Worm (Caenorhabditis elegans) whole organism, late embryonic: ENCODE data around the gene cpg-8.
A peak's percentile ranks its signal among the peaks of the same experiment; 100 is the strongest.

ENCODE experiments used
- C08G9.2 ChIP-seq: sonication (generic microtip); optimal IDR thresholded peaks from 2 replicates; lab custom pipeline; 2016; ENCODE audit warnings: mild to moderate bottlenecking, missing genetic modification characterization, moderate library complexity, missing compliant biosample characterization
- C38D4.7 ChIP-seq: fragments of 200-800 bp; sonication (Bioruptor generic); optimal IDR thresholded peaks from 2 replicates; lab custom pipeline; 2018; ENCODE audit warnings: mild to moderate bottlenecking, missing genetic modification characterization, moderate library complexity, missing compliant biosample characterization
- K02D7.2 ChIP-seq: sonication (generic microtip); optimal IDR thresholded peaks from 2 replicates; lab custom pipeline; 2017; ENCODE audit warnings: mild to moderate bottlenecking, missing genetic modification characterization, missing compliant biosample characterization
- ama-1 ChIP-seq: fragments of 150-350 bp; optimal IDR thresholded peaks from 2 replicates; lab custom pipeline; 2014
- ceh-22 ChIP-seq: sonication (generic microtip); optimal IDR thresholded peaks from 2 replicates; lab custom pipeline; 2017; ENCODE audit warnings: missing biosample characterization, missing genetic modification characterization
- ceh-31 ChIP-seq: sonication (generic microtip); optimal IDR thresholded peaks from 2 replicates; lab custom pipeline; 2016; ENCODE audit warnings: missing genetic modification characterization, missing compliant biosample characterization
- ceh-45 ChIP-seq: fragments of 200-800 bp; sonication (Bioruptor generic); IDR thresholded peaks from 2 replicates; pipeline ENCODE4 v1.3.6; 2022; ENCODE audit warnings: missing genetic modification reagents, missing genetic modification characterization, missing compliant biosample characterization
- ceh-48 ChIP-seq: sonication (generic microtip); optimal IDR thresholded peaks from 2 replicates; lab custom pipeline; 2016; ENCODE audit warnings: missing genetic modification characterization, inconsistent platforms, missing compliant biosample characterization
- ceh-9 ChIP-seq: sonication (generic microtip); optimal IDR thresholded peaks from 2 replicates; lab custom pipeline; 2016; ENCODE audit warnings: mild to moderate bottlenecking, missing genetic modification characterization, inconsistent platforms, missing compliant biosample characterization
- dmd-4 ChIP-seq: sonication (generic microtip); optimal IDR thresholded peaks from 2 replicates; lab custom pipeline; 2016; ENCODE audit warnings: borderline replicate concordance, missing genetic modification characterization, missing compliant biosample characterization
- dve-1 ChIP-seq: sonication (generic microtip); optimal IDR thresholded peaks from 2 replicates; lab custom pipeline; 2017; ENCODE audit warnings: antibody characterized with exemption, mild to moderate bottlenecking, missing genetic modification characterization, missing compliant biosample characterization
- elt-2 ChIP-seq: sonication (generic microtip); optimal IDR thresholded peaks from 2 replicates; lab custom pipeline; 2016; ENCODE audit warnings: missing genetic modification reagents, missing genetic modification characterization, missing compliant biosample characterization
- ets-4 ChIP-seq: sonication (generic microtip); optimal IDR thresholded peaks from 2 replicates; lab custom pipeline; 2016; ENCODE audit warnings: missing genetic modification characterization, missing compliant biosample characterization
- eyg-1 ChIP-seq: sonication (generic microtip); optimal IDR thresholded peaks from 2 replicates; lab custom pipeline; 2016; ENCODE audit warnings: missing genotype, missing genetic modification characterization, missing compliant biosample characterization
- fax-1 ChIP-seq: sonication (generic microtip); optimal IDR thresholded peaks from 2 replicates; lab custom pipeline; 2016; ENCODE audit warnings: missing genotype, missing genetic modification characterization, missing compliant biosample characterization
- gmeb-2 ChIP-seq: sonication (generic microtip); optimal IDR thresholded peaks from 2 replicates; lab custom pipeline; 2016; ENCODE audit warnings: missing genetic modification characterization, inconsistent platforms, missing compliant biosample characterization
- hlh-30 ChIP-seq: sonication (generic microtip); optimal IDR thresholded peaks from 2 replicates; lab custom pipeline; 2017; ENCODE audit warnings: antibody characterized with exemption, missing genetic modification characterization, missing compliant biosample characterization; ENCODE audit not compliant: insufficient read depth
- lim-6 ChIP-seq: sonication (generic microtip); optimal IDR thresholded peaks from 2 replicates; lab custom pipeline; 2016; ENCODE audit warnings: missing genetic modification characterization, missing compliant biosample characterization
- lin-11 ChIP-seq: fragments of 200-800 bp; sonication (Bioruptor generic); optimal IDR thresholded peaks from 2 replicates; lab custom pipeline; 2018; ENCODE audit warnings: mild to moderate bottlenecking, missing genetic modification characterization, missing compliant biosample characterization
- madf-2 ChIP-seq: sonication (generic microtip); optimal IDR thresholded peaks from 2 replicates; lab custom pipeline; 2017; ENCODE audit warnings: missing genetic modification characterization, missing compliant biosample characterization
- nfya-1 ChIP-seq: sonication (generic microtip); optimal IDR thresholded peaks from 2 replicates; lab custom pipeline; 2017; ENCODE audit warnings: missing genetic modification characterization, mild to moderate bottlenecking, missing compliant biosample characterization, antibody characterized with exemption, moderate library complexity
- nhr-11 ChIP-seq: fragments of 150-350 bp; optimal IDR thresholded peaks from 2 replicates; lab custom pipeline; 2014; ENCODE audit warnings: missing biosample characterization, missing genetic modification characterization
- nhr-232 ChIP-seq: sonication (generic microtip); optimal IDR thresholded peaks from 2 replicates; lab custom pipeline; 2016; ENCODE audit warnings: missing genetic modification characterization, missing compliant biosample characterization
- npax-4 ChIP-seq: sonication (generic microtip); optimal IDR thresholded peaks from 2 replicates; lab custom pipeline; 2016; ENCODE audit warnings: missing genetic modification characterization, missing compliant biosample characterization
- pat-9 ChIP-seq: fragments of 200-800 bp; sonication (Bioruptor generic); optimal IDR thresholded peaks from 2 replicates; lab custom pipeline; 2018; ENCODE audit warnings: mild to moderate bottlenecking, missing genetic modification characterization, moderate library complexity, missing compliant biosample characterization
- pha-2 ChIP-seq: sonication (generic microtip); optimal IDR thresholded peaks from 2 replicates; lab custom pipeline; 2017; ENCODE audit warnings: mild to moderate bottlenecking, missing genetic modification characterization, missing compliant biosample characterization
- pqm-1 ChIP-seq: sonication (generic microtip); optimal IDR thresholded peaks from 2 replicates; lab custom pipeline; 2016; ENCODE audit warnings: missing genetic modification characterization, missing compliant biosample characterization
- pros-1 ChIP-seq: fragments of 150-350 bp; optimal IDR thresholded peaks from 2 replicates; lab custom pipeline; 2014; ENCODE audit warnings: missing biosample characterization, missing genetic modification reagents, missing genetic modification characterization
- ref-2 ChIP-seq: sonication (generic microtip); optimal IDR thresholded peaks from 2 replicates; lab custom pipeline; 2016; ENCODE audit warnings: missing genetic modification characterization, missing compliant biosample characterization
- rnt-1 ChIP-seq: sonication (generic microtip); optimal IDR thresholded peaks from 2 replicates; lab custom pipeline; 2016; ENCODE audit warnings: missing genetic modification characterization, missing compliant biosample characterization
- sox-4 ChIP-seq: sonication (generic microtip); optimal IDR thresholded peaks from 2 replicates; lab custom pipeline; 2017; ENCODE audit warnings: mild to moderate bottlenecking, missing genetic modification characterization, inconsistent platforms, missing compliant biosample characterization
- syd-9 ChIP-seq: sonication (generic microtip); optimal IDR thresholded peaks from 2 replicates; lab custom pipeline; 2016; ENCODE audit warnings: mild to moderate bottlenecking, missing genetic modification characterization, moderate library complexity, missing compliant biosample characterization
- tbx-7 ChIP-seq: sonication (generic microtip); optimal IDR thresholded peaks from 2 replicates; lab custom pipeline; 2016; ENCODE audit warnings: missing genotype, missing genetic modification characterization, missing compliant biosample characterization
- unc-3 ChIP-seq, 2 experiments: fragments of 200-800 bp in 1 of 2; sonication (Bioruptor generic) in 1 of 2; sonication (generic microtip) in 1 of 2; conservative IDR thresholded peaks in 1 of 2; optimal IDR thresholded peaks in 1 of 2; 2 replicates each; pipeline versions ENCODE4 v1.3.6 to Lab custom; 2016 to 2022; ENCODE audit warnings: missing compliant biosample characterization in 2 of 2, missing genetic modification characterization in 2 of 2, missing genetic modification reagents in 1 of 2
- zip-5 ChIP-seq: sonication (generic microtip); optimal IDR thresholded peaks from 2 replicates; lab custom pipeline; 2016; ENCODE audit warnings: missing genetic modification characterization, missing compliant biosample characterization
- ztf-16 ChIP-seq: sonication (generic microtip); optimal IDR thresholded peaks from 2 replicates; lab custom pipeline; 2017; ENCODE audit warnings: missing genetic modification characterization, missing compliant biosample characterization

Gene cpg-8

DNA sequence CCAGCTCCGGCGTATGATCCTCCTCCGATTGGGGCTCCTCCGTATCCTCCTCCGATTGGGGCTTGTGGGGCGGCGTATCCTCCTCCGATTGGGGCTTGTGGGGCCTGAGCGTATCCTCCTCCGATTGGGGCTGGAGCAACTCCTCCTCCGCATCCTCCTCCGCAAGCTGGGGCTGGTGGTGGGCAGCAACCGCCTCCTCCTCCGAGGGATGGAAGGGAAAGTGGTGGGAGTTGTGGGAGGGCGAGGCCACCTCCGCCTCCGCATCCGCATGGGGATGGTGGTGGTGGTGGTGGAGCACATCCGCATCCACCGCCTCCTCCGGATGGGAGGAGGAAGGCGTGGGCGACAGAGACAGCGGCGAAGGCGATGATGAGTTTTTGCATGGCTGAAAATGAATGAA lies 44.4 kb downstream of the cpg-8 start, which contains the start of gene F41F3.3 (continued):
- TF ChIP-seq ref-2 (tag; lab: Kevin White, UChicago) (peak; percentile 50), unc-3 (GFP tag; conservative IDR thresholded peaks at IDR 0.05; lab: Robert Waterston, UW) (no peak), unc-3 (tag; optimal IDR thresholded peaks at IDR 0.05; lab: Kevin White, UChicago) (no peak), ceh-22 (no peak), pha-2 (tag; lab: Kevin White, UChicago) (no peak), fax-1 (tag; lab: Kevin White, UChicago) (no peak), C08G9.2 (tag; lab: Kevin White, UChicago) (no peak), ceh-48 (tag; lab: Kevin White, UChicago) (no peak), ceh-31 (tag; lab: Kevin White, UChicago) (peak; percentile 21), gmeb-2 (tag; lab: Kevin White, UChicago) (peak; percentile 24), K02D7.2 (tag; lab: Kevin White, UChicago) (peak; percentile 15), madf-2 (peak; percentile 42), zip-5 (tag; lab: Kevin White, UChicago) (no peak), lim-6 (tag; lab: Kevin White, UChicago) (no peak), syd-9 (no peak), elt-2 (tag; lab: Kevin White, UChicago) (no peak), nhr-11 (tag; lab: Kevin White, UChicago) (no peak), dmd-4 (peak; percentile 25), ceh-45 (GFP tag; lab: Robert Waterston, UW) (0 out of 2 replicates have a peak, but pooled peaks have one; percentile 29), rnt-1 (tag; lab: Kevin White, UChicago) (no peak), pqm-1 (tag; lab: Kevin White, UChicago) (no peak), tbx-7 (tag; lab: Kevin White, UChicago) (no peak), ztf-16 (tag; lab: Kevin White, UChicago) (peak; percentile 70), nhr-232 (no peak), lin-11 (peak; percentile 1), sox-4 (tag; lab: Kevin White, UChicago) (peak; percentile 43), ceh-9 (no peak), ets-4 (tag; lab: Kevin White, UChicago) (no peak)

DNA sequence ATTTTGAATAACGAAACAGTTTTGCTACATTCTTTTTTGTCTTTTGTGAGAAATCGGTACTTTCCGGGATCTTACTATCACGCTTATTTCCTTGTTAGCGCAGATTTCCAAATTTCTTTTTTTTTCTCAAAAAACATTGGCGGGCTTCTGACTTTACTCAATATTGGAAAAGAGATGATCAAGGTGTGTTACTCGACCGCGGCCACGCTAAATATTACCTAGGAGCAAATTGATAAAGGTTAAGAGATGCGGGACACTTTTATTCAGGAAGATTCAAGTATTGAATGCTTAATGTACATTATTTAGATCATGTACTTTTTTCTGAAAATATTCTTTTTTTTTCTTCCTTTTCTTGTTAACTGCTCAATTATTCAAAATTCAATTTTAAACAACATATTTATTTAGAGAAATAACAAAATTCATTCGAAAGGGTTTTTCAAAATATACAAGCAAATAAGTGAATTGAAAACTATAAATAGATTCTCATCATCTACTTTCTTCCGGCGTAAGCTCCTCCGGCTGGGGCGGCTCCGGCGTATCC lies 44.9 kb downstream of the cpg-8 start:
- no peak for TF ChIP-seq ceh-22
- TF ChIP-seq pat-9 (tag; lab: Kevin White, UChicago): no peak
- no peak for TF ChIP-seq pha-2 (tag; lab: Kevin White, UChicago)
- TF ChIP-seq dmd-4: no peak
- TF ChIP-seq npax-4 (tag; lab: Kevin White, UChicago): no peak
- TF ChIP-seq pqm-1 (tag; lab: Kevin White, UChicago): no peak
- no peak for TF ChIP-seq ama-1
- no peak for TF ChIP-seq zip-5 (tag; lab: Kevin White, UChicago)
- TF ChIP-seq eyg-1 (tag; lab: Kevin White, UChicago): no peak

DNA sequence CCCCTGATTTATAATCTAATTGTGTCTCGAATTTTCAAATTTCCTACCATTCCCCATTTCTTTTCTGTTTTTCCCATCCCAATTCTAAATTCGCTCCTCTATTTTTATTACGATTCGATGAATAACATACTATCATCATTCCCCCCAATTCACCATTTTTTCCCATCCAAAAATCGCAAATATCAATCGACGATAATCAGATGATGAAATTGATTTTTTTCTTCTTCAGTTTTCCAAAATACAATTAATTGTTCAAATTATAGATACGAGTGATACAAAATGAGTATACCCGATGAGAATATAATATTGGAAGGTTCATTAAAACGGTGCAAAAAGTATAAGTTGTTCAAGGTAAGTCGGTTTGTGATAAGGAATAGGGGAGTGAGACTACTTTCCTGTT lies 49.5 kb downstream of the cpg-8 start, which contains the start of gene soc-1:
Gene soc-1 (plus strand): TSS at position 262 of the 400 bp plus-strand sequence.
- no peak for TF ChIP-seq C38D4.7
- no peak for TF ChIP-seq lin-11
- no peak for TF ChIP-seq ref-2 (tag; lab: Kevin White, UChicago)
- TF ChIP-seq hlh-30: no peak
- no peak for TF ChIP-seq dve-1 (tag; lab: Kevin White, UChicago)
- no peak for TF ChIP-seq pros-1
- TF ChIP-seq lim-6 (tag; lab: Kevin White, UChicago): no peak
- TF ChIP-seq nfya-1 (tag; lab: Kevin White, UChicago): no peak
